Worm (Caenorhabditis elegans) whole organism, late embryonic: Measurements from ENCODE around the gene T05B4.10.

Experiments used
- dmd-4 ChIP-seq: sonication (generic microtip); optimal IDR thresholded peaks from 2 replicates; lab custom pipeline; 2016; ENCODE audit warnings: borderline replicate concordance, missing genetic modification characterization, missing compliant biosample characterization
- dve-1 ChIP-seq: sonication (generic microtip); optimal IDR thresholded peaks from 2 replicates; lab custom pipeline; 2017; ENCODE audit warnings: antibody characterized with exemption, mild to moderate bottlenecking, missing genetic modification characterization, missing compliant biosample characterization
- ets-4 ChIP-seq: sonication (generic microtip); optimal IDR thresholded peaks from 2 replicates; lab custom pipeline; 2016; ENCODE audit warnings: missing genetic modification characterization, missing compliant biosample characterization
- nfya-1 ChIP-seq: sonication (generic microtip); optimal IDR thresholded peaks from 2 replicates; lab custom pipeline; 2017; ENCODE audit warnings: missing genetic modification characterization, mild to moderate bottlenecking, missing compliant biosample characterization, antibody characterized with exemption, moderate library complexity
- pag-3 ChIP-seq: sonication (generic microtip); optimal IDR thresholded peaks from 2 replicates; lab custom pipeline; 2016; ENCODE audit warnings: missing compliant biosample characterization, missing genetic modification characterization, borderline replicate concordance
- ref-2 ChIP-seq: sonication (generic microtip); optimal IDR thresholded peaks from 2 replicates; lab custom pipeline; 2016; ENCODE audit warnings: missing genetic modification characterization, missing compliant biosample characterization
- rnt-1 ChIP-seq: sonication (generic microtip); optimal IDR thresholded peaks from 2 replicates; lab custom pipeline; 2016; ENCODE audit warnings: missing genetic modification characterization, missing compliant biosample characterization

DNA sequence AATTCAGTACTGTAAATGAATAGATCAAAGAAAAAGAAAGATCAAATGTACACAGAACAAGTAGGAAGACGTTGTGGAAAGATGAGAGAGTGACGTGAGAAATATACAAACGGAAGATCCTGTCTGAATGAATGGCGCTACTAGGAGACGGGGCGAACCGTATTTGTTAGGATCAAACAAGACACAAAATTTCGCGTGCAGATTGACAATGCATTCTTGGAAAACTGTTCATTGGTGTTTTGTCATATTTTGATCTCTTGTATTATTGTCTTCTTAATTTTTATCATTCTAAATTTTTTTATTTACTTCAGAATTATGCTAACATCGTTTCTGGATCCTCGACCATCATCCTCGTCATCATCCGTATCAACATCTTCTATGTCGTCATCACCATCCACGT lies 25.8 kb downstream of the T05B4.10 start, which contains the start of gene nhr-181:
- TF ChIP-seq pag-3 (tag; lab: Kevin White, UChicago): no peak
- TF ChIP-seq ref-2 (tag; lab: Kevin White, UChicago): no peak
- TF ChIP-seq dve-1 (tag; lab: Kevin White, UChicago): no peak
- no peak for TF ChIP-seq dmd-4 (tag; lab: Kevin White, UChicago)
- no peak for TF ChIP-seq ets-4 (tag; lab: Kevin White, UChicago)
- no peak for TF ChIP-seq rnt-1
- no peak for TF ChIP-seq nfya-1 (tag; lab: Kevin White, UChicago)
